Worm (Caenorhabditis elegans): Measurements from ENCODE around the gene C35D6.13.

The C35D6.13 gene

ce11 chrIV:16384665-16385064 is 47.8 kb downstream of the C35D6.13 start:
- TF ChIP-seq lin-39 (tag; optimal IDR thresholded peaks at IDR 0.05) = no peak
- no peak for TF ChIP-seq mdl-1 (tag; optimal IDR thresholded peaks at IDR 0.05)
- no peak for TF ChIP-seq zag-1 (tag; optimal IDR thresholded peaks at IDR 0.05)
- no peak for TF ChIP-seq fos-1 (tag; optimal IDR thresholded peaks at IDR 0.05)
- no peak for TF ChIP-seq fkh-10 (GFP tag; optimal IDR thresholded peaks at IDR 0.05)
- no peak for TF ChIP-seq nhr-43 (tag; optimal IDR thresholded peaks at IDR 0.05; ENCODE audit: poor library complexity, severe bottlenecking)
- no peak for TF ChIP-seq nhr-23 (tag; optimal IDR thresholded peaks at IDR 0.05)

Measured in whole organism, L3 larva.